Worm (Caenorhabditis elegans) whole organism, L4 larva: ENCODE measurements around the gene fipr-6.

Experiments
- D1046.2 ChIP-seq: fragments of 200-800 bp; sonication (Bioruptor generic); IDR thresholded peaks from 2 replicates; pipeline ENCODE4 v1.3.6; 2022; ENCODE audit warnings: missing genetic modification characterization, missing compliant biosample characterization
- F49E8.2 ChIP-seq: sonication (generic microtip); optimal IDR thresholded peaks from 2 replicates; lab custom pipeline; 2016; ENCODE audit warnings: missing compliant biosample characterization, mild to moderate bottlenecking, missing genetic modification characterization, borderline replicate concordance
- R02D3.7 ChIP-seq: fragments of 150-350 bp; sonication (generic microtip); optimal IDR thresholded peaks from 3 replicates; lab custom pipeline; 2014; ENCODE audit warnings: missing biosample characterization, missing genetic modification characterization
- T20F7.1 ChIP-seq: fragments of 200-800 bp; sonication (Bioruptor generic); optimal IDR thresholded peaks from 2 replicates; lab custom pipeline; 2018; ENCODE audit warnings: mild to moderate bottlenecking, missing genetic modification characterization, missing compliant biosample characterization
- T26A8.4 ChIP-seq: fragments of 200-800 bp; sonication (Bioruptor generic); IDR thresholded peaks from 2 replicates; pipeline ENCODE4 v1.3.6; 2022; ENCODE audit warnings: missing genetic modification characterization, missing compliant biosample characterization
- ZK337.2 ChIP-seq: fragments of 200-800 bp; sonication (Bioruptor generic); IDR thresholded peaks from 2 replicates; pipeline ENCODE4 v1.3.6; 2022; ENCODE audit warnings: missing genetic modification reagents, missing genetic modification characterization, missing compliant biosample characterization
- ZK546.5 ChIP-seq, 2 experiments: sonication (generic microtip); optimal IDR thresholded peaks; 2 replicates each; lab custom pipeline; 2017; ENCODE audit warnings: missing biosample characterization in 2 of 2, missing genetic modification characterization in 2 of 2
- aha-1 ChIP-seq: fragments of 150-350 bp; peaks from one replicate; lab custom pipeline; 2014; ENCODE audit warnings: missing biosample characterization, missing genetic modification characterization
- ama-1 ChIP-seq: fragments of 150-350 bp; optimal IDR thresholded peaks from 2 replicates; lab custom pipeline; 2014; ENCODE audit warnings: inconsistent platforms, mixed read lengths
- arid-1 ChIP-seq: fragments of 200-800 bp; sonication (Bioruptor generic); conservative IDR thresholded peaks from 2 replicates; pipeline ENCODE4 v1.3.6; 2022; ENCODE audit warnings: missing genetic modification reagents, missing genetic modification characterization, missing compliant biosample characterization
- ceh-20 ChIP-seq: fragments of 200-800 bp; sonication (Bioruptor generic); IDR thresholded peaks from 2 replicates; pipeline ENCODE4 v1.3.6; 2022; ENCODE audit warnings: missing genetic modification reagents, missing genetic modification characterization, missing compliant biosample characterization
- ceh-62 ChIP-seq: sonication (generic microtip); optimal IDR thresholded peaks from 2 replicates; lab custom pipeline; 2017; ENCODE audit warnings: missing biosample characterization, missing genetic modification characterization
- ces-1 ChIP-seq: fragments of 150-350 bp; sonication (generic microtip); optimal IDR thresholded peaks from 4 replicates; lab custom pipeline; 2014; ENCODE audit warnings: missing biosample characterization, missing genetic modification reagents, missing genetic modification characterization
- cey-2 ChIP-seq: sonication (generic microtip); optimal IDR thresholded peaks from 3 replicates; lab custom pipeline; 2017; ENCODE audit warnings: missing genetic modification characterization, mild to moderate bottlenecking, missing compliant biosample characterization, antibody characterized with exemption, borderline replicate concordance; ENCODE audit not compliant: insufficient read depth
- daf-12 ChIP-seq: fragments of 150-350 bp; optimal IDR thresholded peaks from 2 replicates; lab custom pipeline; 2014; ENCODE audit warnings: missing biosample characterization, missing genetic modification reagents, missing genetic modification characterization
- daf-16 ChIP-seq, 3 experiments: sonication (generic microtip); optimal IDR thresholded peaks; 2 replicates each; lab custom pipeline; 2016 to 2017; ENCODE audit warnings: missing genetic modification characterization in 3 of 3, missing genetic modification reagents in 3 of 3, mild to moderate bottlenecking in 2 of 3, missing compliant biosample characterization in 2 of 3, missing biosample characterization in 1 of 3, moderate library complexity in 1 of 3
- daf-8 ChIP-seq: fragments of 200-800 bp; sonication (Bioruptor generic); IDR thresholded peaks from 2 replicates; pipeline ENCODE4 v1.3.6; 2022; ENCODE audit warnings: missing genetic modification characterization, missing compliant biosample characterization
- dmd-6 ChIP-seq: fragments of 200-800 bp; sonication (Bioruptor generic); IDR thresholded peaks from 2 replicates; pipeline ENCODE4 v1.3.6; 2022; ENCODE audit warnings: missing genetic modification reagents, missing genetic modification characterization, missing compliant biosample characterization
- dmd-9 ChIP-seq: fragments of 200-800 bp; sonication (Bioruptor generic); IDR thresholded peaks from 2 replicates; pipeline ENCODE4 v1.3.6; 2022; ENCODE audit warnings: missing genetic modification reagents, missing genetic modification characterization, missing compliant biosample characterization
- dpl-1 ChIP-seq: fragments of 150-350 bp; optimal IDR thresholded peaks from 2 replicates; lab custom pipeline; 2014; ENCODE audit warnings: missing biosample characterization, missing genetic modification reagents, missing genetic modification characterization
- dve-1 ChIP-seq: sonication (generic microtip); optimal IDR thresholded peaks from 2 replicates; lab custom pipeline; 2017; ENCODE audit warnings: antibody characterized with exemption, mild to moderate bottlenecking, missing genetic modification characterization, missing compliant biosample characterization; ENCODE audit not compliant: insufficient read depth
- fkh-10 ChIP-seq: fragments of 150-350 bp; optimal IDR thresholded peaks from 2 replicates; lab custom pipeline; 2014; ENCODE audit warnings: missing biosample characterization, missing genetic modification reagents, missing genetic modification characterization
- gei-8 ChIP-seq: fragments of 200-800 bp; sonication (Bioruptor generic); optimal IDR thresholded peaks from 2 replicates; lab custom pipeline; 2018; ENCODE audit warnings: mild to moderate bottlenecking, missing genetic modification characterization, missing compliant biosample characterization
- hlh-11 ChIP-seq: fragments of 200-800 bp; sonication (Bioruptor generic); optimal IDR thresholded peaks from 2 replicates; lab custom pipeline; 2018; ENCODE audit warnings: mild to moderate bottlenecking, missing genetic modification characterization, missing compliant biosample characterization
- hlh-30 ChIP-seq: sonication (generic microtip); optimal IDR thresholded peaks from 2 replicates; lab custom pipeline; 2017; ENCODE audit warnings: antibody characterized with exemption, mild to moderate bottlenecking, missing genetic modification characterization, missing compliant biosample characterization; ENCODE audit not compliant: insufficient read depth
- hmg-1.1 ChIP-seq: fragments of 200-800 bp; sonication (Bioruptor generic); IDR thresholded peaks from 2 replicates; pipeline ENCODE4 v1.3.6; 2022; ENCODE audit warnings: missing genetic modification reagents, missing genetic modification characterization, missing compliant biosample characterization
- lim-7 ChIP-seq: fragments of 200-800 bp; sonication (Bioruptor generic); IDR thresholded peaks from 2 replicates; pipeline ENCODE4 v1.3.6; 2022; ENCODE audit warnings: missing genetic modification characterization, missing compliant biosample characterization
- lin-38 ChIP-seq: fragments of 200-800 bp; sonication (Bioruptor generic); IDR thresholded peaks from 2 replicates; pipeline ENCODE4 v1.3.6; 2022; ENCODE audit warnings: missing genetic modification reagents, missing genetic modification characterization, missing compliant biosample characterization
- lin-39 ChIP-seq: fragments of 150-350 bp; optimal IDR thresholded peaks from 2 replicates; lab custom pipeline; 2014; ENCODE audit warnings: missing biosample characterization, missing genetic modification reagents, missing genetic modification characterization
- lsy-2 ChIP-seq, 2 experiments: fragments of 150-350 bp in 1 of 2; sonication (generic microtip) in 1 of 2; optimal IDR thresholded peaks; 2 replicates each; lab custom pipeline; 2014 to 2017; ENCODE audit warnings: missing biosample characterization in 2 of 2, missing genetic modification characterization in 2 of 2
- madf-5 ChIP-seq, 2 experiments: fragments of 200-800 bp; sonication (Bioruptor generic); IDR thresholded peaks; 2 replicates each; pipeline ENCODE4 v1.3.6; 2022; ENCODE audit warnings: missing compliant biosample characterization in 2 of 2, missing genetic modification characterization in 2 of 2
- madf-9 ChIP-seq: fragments of 200-800 bp; sonication (Bioruptor generic); conservative IDR thresholded peaks from 2 replicates; pipeline ENCODE4 v1.3.6; 2022; ENCODE audit warnings: missing genetic modification reagents, missing genetic modification characterization, missing compliant biosample characterization
- mep-1 ChIP-seq: fragments of 150-350 bp; sonication (generic microtip); optimal IDR thresholded peaks from 3 replicates; lab custom pipeline; 2014; ENCODE audit warnings: missing biosample characterization, missing genetic modification characterization
- mes-2 ChIP-seq: sonication (generic microtip); optimal IDR thresholded peaks from 2 replicates; lab custom pipeline; 2016; ENCODE audit warnings: missing genotype, mild to moderate bottlenecking, missing genetic modification characterization, missing compliant biosample characterization; ENCODE audit not compliant: poor library complexity, severe bottlenecking
- nhr-102 ChIP-seq: sonication (generic microtip); optimal IDR thresholded peaks from 2 replicates; lab custom pipeline; 2016; ENCODE audit warnings: mild to moderate bottlenecking, missing genetic modification characterization, moderate library complexity, missing compliant biosample characterization
- nhr-11 ChIP-seq: fragments of 150-350 bp; optimal IDR thresholded peaks from 2 replicates; lab custom pipeline; 2014; ENCODE audit warnings: missing biosample characterization, missing genetic modification characterization
- nhr-237 ChIP-seq: sonication (generic microtip); optimal IDR thresholded peaks from 2 replicates; lab custom pipeline; 2017; ENCODE audit warnings: missing biosample characterization, missing genetic modification characterization
- nhr-28 ChIP-seq: fragments of 150-350 bp; optimal IDR thresholded peaks from 2 replicates; lab custom pipeline; 2014; ENCODE audit warnings: missing biosample characterization, missing genetic modification characterization
- nhr-41 ChIP-seq: fragments of 200-800 bp; sonication (Bioruptor generic); IDR thresholded peaks from 2 replicates; pipeline ENCODE4 v1.3.6; 2022; ENCODE audit warnings: missing genetic modification reagents, missing genetic modification characterization, missing compliant biosample characterization
- nhr-42 ChIP-seq: fragments of 200-800 bp; sonication (Bioruptor generic); IDR thresholded peaks from 2 replicates; pipeline ENCODE4 v1.3.6; 2022; ENCODE audit warnings: missing genetic modification characterization, missing compliant biosample characterization
- nhr-48 ChIP-seq: sonication (generic microtip); optimal IDR thresholded peaks from 2 replicates; lab custom pipeline; 2016; ENCODE audit warnings: mild to moderate bottlenecking, missing genetic modification characterization, missing compliant biosample characterization
- nhr-6 ChIP-seq: fragments of 150-350 bp; optimal IDR thresholded peaks from 2 replicates; lab custom pipeline; 2014; ENCODE audit warnings: missing biosample characterization, missing genetic modification characterization
- nhr-77 ChIP-seq: fragments of 150-350 bp; optimal IDR thresholded peaks from 2 replicates; lab custom pipeline; 2014; ENCODE audit warnings: missing biosample characterization, missing genetic modification characterization
- rbr-2 ChIP-seq: sonication (generic microtip); optimal IDR thresholded peaks from 2 replicates; lab custom pipeline; 2016; ENCODE audit warnings: missing genotype, missing genetic modification characterization, missing compliant biosample characterization
- spr-1 ChIP-seq: sonication (generic microtip); optimal IDR thresholded peaks from 2 replicates; lab custom pipeline; 2016; ENCODE audit warnings: mild to moderate bottlenecking, missing genetic modification characterization, missing compliant biosample characterization
- tag-97 ChIP-seq: fragments of 200-800 bp; sonication (Bioruptor generic); IDR thresholded peaks from 2 replicates; pipeline ENCODE4 v1.3.6; 2022; ENCODE audit warnings: missing genetic modification characterization, missing compliant biosample characterization
- unc-130 ChIP-seq: sonication (generic microtip); optimal IDR thresholded peaks from 2 replicates; lab custom pipeline; 2016; ENCODE audit warnings: missing genetic modification reagents, missing genetic modification characterization, missing compliant biosample characterization
- zfp-3 ChIP-seq: fragments of 200-800 bp; sonication (Bioruptor generic); conservative IDR thresholded peaks from 2 replicates; pipeline ENCODE4 v1.3.6; 2022; ENCODE audit warnings: missing genetic modification reagents, missing genetic modification characterization, missing compliant biosample characterization
- zip-11 ChIP-seq: fragments of 200-800 bp; sonication (Bioruptor generic); IDR thresholded peaks from 2 replicates; pipeline ENCODE4 v1.3.6; 2022; ENCODE audit warnings: missing genetic modification characterization, missing compliant biosample characterization
- ztf-11 ChIP-seq: fragments of 150-350 bp; optimal IDR thresholded peaks from 2 replicates; lab custom pipeline; 2014; ENCODE audit warnings: missing biosample characterization, missing genetic modification characterization
- ztf-7 ChIP-seq: fragments of 150-350 bp; optimal IDR thresholded peaks from 2 replicates; lab custom pipeline; 2014; ENCODE audit warnings: missing biosample characterization, missing genetic modification characterization

fipr-6 gene

ce11 chrV:10204863-10205338 lies 26.1 kb upstream of the fipr-6 start, which contains the start of the genes ZK856.19 and ZK856.11:
TSS of gene ZK856.19 (minus strand) at chrV:10204913.
TSS of gene ZK856.11 (minus strand) at chrV:10204938.
- TF ChIP-seq dve-1 (tag; lab: Kevin White, UChicago) (peak; percentile 44), nhr-42 (GFP tag; lab: Robert Waterston, UW) (no peak), T26A8.4 (GFP tag; lab: Robert Waterston, UW) (no peak), nhr-237 (tag; lab: Kevin White, UChicago) (no peak), lsy-2 (tag; optimal IDR thresholded peaks at IDR 0.05; lab: Kevin White, UChicago) (peak in 1 of 2 experiments; percentile 85), arid-1 (0 out of 2 replicates have a peak, but pooled peaks have one; percentile 31), mes-2 (tag; lab: Kevin White, UChicago) (peak; percentile 72), hlh-30 (tag; lab: Kevin White, UChicago) (peak; percentile 24), lim-7 (GFP tag; lab: Robert Waterston, UW) (no peak), ZK546.5 (tag; optimal IDR thresholded peaks at IDR 0.05; lab: Kevin White, UChicago) (no peak), daf-8 (GFP tag; lab: Robert Waterston, UW) (no peak), daf-12 (tag; lab: Kevin White, UChicago) (no peak), ceh-62 (tag; lab: Kevin White, UChicago) (no peak), R02D3.7 (tag; lab: Kevin White, UChicago) (peak; percentile 13), ZK337.2 (GFP tag; lab: Robert Waterston, UW) (no peak), nhr-28 (tag; lab: Kevin White, UChicago) (peak; percentile 47), ztf-7 (no peak), spr-1 (no peak), hmg-1.1 (GFP tag; lab: Robert Waterston, UW) (0 out of 2 replicates have a peak, but pooled peaks have one; percentile 23), madf-9 (GFP tag; lab: Robert Waterston, UW) (no peak), fkh-10 (GFP tag; lab: Kevin White, UChicago) (no peak), F49E8.2 (tag; lab: Kevin White, UChicago) (no peak), zfp-3 (GFP tag; lab: Robert Waterston, UW) (no peak), nhr-6 (peak; percentile 59), nhr-11 (tag; lab: Kevin White, UChicago) (peak; percentile 11), zip-11 (GFP tag; lab: Robert Waterston, UW) (no peak), nhr-102 (peak; percentile 64), tag-97 (GFP tag; lab: Robert Waterston, UW) (no peak), lin-39 (tag; lab: Kevin White, UChicago) (no peak), ztf-11 (no peak), dmd-6 (GFP tag; lab: Robert Waterston, UW) (peak; percentile 42; the same call in 1 of the 2 replicates), rbr-2 (tag; lab: Kevin White, UChicago) (peak; percentile 62), nhr-48 (tag; lab: Kevin White, UChicago) (peak; percentile 40), aha-1 (tag; lab: Kevin White, UChicago) (no peak), lin-38 (GFP tag; lab: Robert Waterston, UW) (peak; percentile 70), madf-5 (GFP tag; IDR thresholded peaks at IDR 0.05; lab: Robert Waterston, UW) (no peak), nhr-41 (GFP tag; lab: Robert Waterston, UW) (no peak), cey-2 (no peak), gei-8 (GFP tag; lab: Kevin White, UChicago) (no peak), dmd-9 (GFP tag; lab: Robert Waterston, UW) (no peak), ceh-20 (GFP tag; lab: Robert Waterston, UW) (no peak), daf-16 (GFP tag; optimal IDR thresholded peaks at IDR 0.05; lab: Kevin White, UChicago) (no peak), daf-16 (tag; optimal IDR thresholded peaks at IDR 0.05; lab: Kevin White, UChicago) (peak; percentile 26), unc-130 (GFP tag; lab: Kevin White, UChicago) (no peak), ama-1 (lab: Kevin White, UChicago) (peak; percentile 37), mep-1 (tag; lab: Kevin White, UChicago) (peak; percentile 57), T20F7.1 (GFP tag; lab: Kevin White, UChicago) (peak; percentile 42), dpl-1 (peak; percentile 57), nhr-77 (tag; lab: Kevin White, UChicago) (peak; percentile 10), ces-1 (GFP tag; lab: Kevin White, UChicago) (no peak), hlh-11 (tag; lab: Kevin White, UChicago) (peak; percentile 35), D1046.2 (GFP tag; lab: Robert Waterston, UW) (no peak)
